Worm (Caenorhabditis elegans): ENCODE results near the gene ZK938.1.
"Not testable (repeated sequence)": the region's sequence is repeated elsewhere in the genome, so short reads cannot be mapped to it uniquely, and the experiment has no call there.

The ZK938.1 gene

DNA sequence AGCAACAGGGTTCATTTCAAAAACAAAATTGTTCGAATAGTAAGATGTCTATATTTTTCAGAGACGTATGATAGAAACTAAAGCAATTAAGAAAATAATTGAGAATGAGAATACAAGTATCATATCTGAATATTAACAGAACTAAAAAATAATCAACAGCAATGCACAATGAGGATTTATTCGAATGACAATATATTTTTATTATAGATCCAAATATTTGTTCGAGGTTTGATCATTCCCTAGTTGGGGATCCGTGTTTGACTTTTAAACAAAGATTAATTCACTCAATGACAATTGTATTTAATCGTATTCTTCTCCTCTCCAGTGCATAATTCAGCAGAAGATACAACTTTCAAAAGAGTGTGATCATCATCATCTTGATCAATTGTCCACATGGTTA, 32.9 kb downstream of the ZK938.1 start, which contains the start of gene C08H9.18:
TSS of gene C08H9.18 (minus strand) at position 101 of the 400 bp plus-strand sequence.
- no peak for TF ChIP-seq unc-39 (tag; optimal IDR thresholded peaks at IDR 0.05)
- TF ChIP-seq unc-62 (GFP tag; optimal IDR thresholded peaks at IDR 0.05): no peak
- TF ChIP-seq hlh-1 (tag; optimal IDR thresholded peaks at IDR 0.05): no peak
- TF ChIP-seq pha-4 (tag; optimal IDR thresholded peaks at IDR 0.05): no peak
- TF ChIP-seq ztf-11 (tag; optimal IDR thresholded peaks at IDR 0.05): no peak
- TF ChIP-seq sptf-1 (tag; optimal IDR thresholded peaks at IDR 0.05): no peak
- no peak for TF ChIP-seq ceh-83 (GFP tag; optimal IDR thresholded peaks at IDR 0.05)
- TF ChIP-seq nhr-76 (tag; optimal IDR thresholded peaks at IDR 0.05): no peak
- TF ChIP-seq mls-2 (tag; optimal IDR thresholded peaks at IDR 0.05): no peak
- TF ChIP-seq ham-2 (GFP tag; optimal IDR thresholded peaks at IDR 0.05): no peak
- TF ChIP-seq elt-3 (tag; optimal IDR thresholded peaks at IDR 0.05): no peak
- no peak for TF ChIP-seq ceh-43 (GFP tag; optimal IDR thresholded peaks at IDR 0.05)
- no peak for TF ChIP-seq mab-5 (tag; optimal IDR thresholded peaks at IDR 0.05)
- no peak for TF ChIP-seq nhr-2 (tag; optimal IDR thresholded peaks at IDR 0.05)
- TF ChIP-seq nhr-237 (tag; optimal IDR thresholded peaks at IDR 0.05): no peak
- no peak for TF ChIP-seq cnd-1 (tag; optimal IDR thresholded peaks at IDR 0.05)
- no peak for TF ChIP-seq tbx-8 (GFP tag; optimal IDR thresholded peaks at IDR 0.05)
- no peak for TF ChIP-seq ceh-39 (tag; optimal IDR thresholded peaks at IDR 0.05)
- TF ChIP-seq M03D4.4 (tag; optimal IDR thresholded peaks at IDR 0.05): no peak

DNA sequence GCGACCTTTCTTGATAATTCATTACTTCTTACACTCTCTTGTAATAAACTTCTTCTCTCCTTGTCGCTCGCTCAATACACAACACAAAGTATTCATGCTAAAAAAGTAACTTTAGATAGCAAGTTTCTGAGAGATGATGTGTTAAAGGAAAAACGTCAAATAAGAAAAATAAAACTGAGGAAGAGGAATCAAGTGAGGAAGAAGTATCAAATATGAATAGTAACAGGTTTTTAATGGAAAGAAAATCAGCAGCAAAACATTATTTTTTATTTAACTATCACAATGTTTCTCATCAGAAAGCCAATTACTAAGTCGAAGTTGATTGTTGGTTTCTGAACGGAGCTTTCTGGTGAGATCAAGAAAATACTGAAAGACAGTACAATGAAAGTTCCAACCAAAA, 37.2 kb downstream of the ZK938.1 start, which contains the start of gene chil-1:
TSS of gene chil-1 (minus strand) at position 101 of the 400 bp plus-strand sequence.
- TF ChIP-seq mab-5, pha-4, ztf-11 (tag; optimal IDR thresholded peaks at IDR 0.05): not testable (repeated sequence)

DNA sequence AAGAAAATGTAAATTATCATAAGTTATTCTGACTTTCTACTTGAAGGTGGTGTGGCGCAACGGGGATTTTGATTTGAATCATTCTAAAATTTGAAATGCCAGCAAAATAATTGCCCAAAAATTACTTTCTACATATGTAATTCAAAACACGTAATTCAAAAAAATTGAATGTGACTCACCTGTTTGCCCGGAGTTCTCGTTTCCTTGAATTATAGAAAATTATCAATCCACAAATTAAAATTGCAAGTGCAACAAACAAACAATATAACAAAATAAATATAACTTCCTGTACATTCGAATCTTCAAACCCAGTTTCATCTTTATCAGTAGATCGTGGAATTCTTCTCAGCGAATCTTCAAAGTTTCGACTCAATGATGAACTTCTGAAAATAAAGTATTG, 39.0 kb downstream of the ZK938.1 start:
- no peak for TF ChIP-seq ces-1 (GFP tag; optimal IDR thresholded peaks at IDR 0.05)
- no peak for TF ChIP-seq ztf-11 (tag; optimal IDR thresholded peaks at IDR 0.05)
- no peak for TF ChIP-seq sptf-1 (tag; optimal IDR thresholded peaks at IDR 0.05)
- TF ChIP-seq unc-62 (GFP tag; optimal IDR thresholded peaks at IDR 0.05): no peak
- TF ChIP-seq unc-39 (tag; optimal IDR thresholded peaks at IDR 0.05): no peak
- TF ChIP-seq ceh-83 (GFP tag; optimal IDR thresholded peaks at IDR 0.05): no peak
- no peak for TF ChIP-seq sem-2 (GFP tag; optimal IDR thresholded peaks at IDR 0.05)
- no peak for TF ChIP-seq snpc-4 (tag; optimal IDR thresholded peaks at IDR 0.05)
- TF ChIP-seq ham-2 (GFP tag; optimal IDR thresholded peaks at IDR 0.05): no peak
- TF ChIP-seq nhr-237 (tag; optimal IDR thresholded peaks at IDR 0.05): no peak
- TF ChIP-seq unc-120 (tag; optimal IDR thresholded peaks at IDR 0.05; ENCODE audit: poor library complexity, severe bottlenecking): no peak
- no peak for TF ChIP-seq mep-1 (tag; optimal IDR thresholded peaks at IDR 0.05)
- TF ChIP-seq mab-5 (tag; optimal IDR thresholded peaks at IDR 0.05): no peak
- no peak for TF ChIP-seq zip-8 (tag; optimal IDR thresholded peaks at IDR 0.05)
- no peak for TF ChIP-seq ceh-43 (GFP tag; optimal IDR thresholded peaks at IDR 0.05)
- no peak for TF ChIP-seq nhr-2 (tag; optimal IDR thresholded peaks at IDR 0.05)
- no peak for TF ChIP-seq blmp-1 (tag; optimal IDR thresholded peaks at IDR 0.05)
- TF ChIP-seq mls-2 (tag; optimal IDR thresholded peaks at IDR 0.05): no peak
- no peak for TF ChIP-seq drap-1 (GFP tag; optimal IDR thresholded peaks at IDR 0.05)
- TF ChIP-seq bed-3 (GFP tag; optimal IDR thresholded peaks at IDR 0.05): no peak

DNA sequence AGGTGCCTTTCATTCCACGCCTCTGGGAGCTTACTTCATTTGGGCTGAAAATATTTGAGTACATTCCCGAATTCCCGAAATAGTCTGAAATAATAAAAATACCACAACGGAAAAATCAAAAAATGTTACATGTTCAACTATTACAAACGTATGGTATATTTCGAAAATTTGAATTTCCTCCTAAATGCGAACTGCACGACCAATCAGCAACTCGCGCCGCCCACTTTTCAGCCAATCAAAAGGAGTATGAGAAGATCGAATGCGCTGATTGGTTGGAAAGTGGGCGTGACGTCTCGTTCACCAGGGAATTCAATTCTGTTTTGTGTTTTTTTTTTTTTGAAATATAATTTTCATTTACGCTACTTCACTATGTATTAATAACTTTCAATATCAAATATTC, 39.5 kb downstream of the ZK938.1 start, which contains the start of gene old-1:
TSS of gene old-1 (minus strand) at position 50 of the 400 bp plus-strand sequence.
- no peak for TF ChIP-seq pha-4 (tag; optimal IDR thresholded peaks at IDR 0.05)
- no peak for TF ChIP-seq mab-5 (tag; optimal IDR thresholded peaks at IDR 0.05)

DNA sequence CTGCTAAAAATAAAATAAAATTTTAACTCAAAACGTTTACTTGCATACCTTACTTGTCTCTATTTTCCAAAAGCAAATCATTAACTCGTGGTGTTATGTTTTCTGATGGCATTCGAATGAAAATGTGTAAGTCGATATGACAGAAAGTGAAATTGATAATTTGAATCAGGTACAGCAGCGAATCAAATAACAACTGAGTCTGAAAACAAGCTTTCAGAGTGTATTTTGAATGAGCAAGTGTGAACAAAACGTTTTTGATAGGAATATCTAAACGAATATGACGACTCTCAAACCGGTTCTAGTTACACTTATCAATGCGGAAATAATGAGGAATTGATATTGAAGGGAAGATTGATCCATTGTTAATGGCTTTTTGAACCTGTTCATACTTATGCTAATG, 41.9 kb downstream of the ZK938.1 start, which contains the start of gene chil-7:
TSS of gene chil-7 (minus strand) at position 112 of the 400 bp plus-strand sequence.
- TF ChIP-seq M03D4.4 (tag; optimal IDR thresholded peaks at IDR 0.05) (no peak), mep-1 (tag; optimal IDR thresholded peaks at IDR 0.05) (no peak), unc-62 (GFP tag; optimal IDR thresholded peaks at IDR 0.05) (no peak), elt-1 (tag; optimal IDR thresholded peaks at IDR 0.05; ENCODE audit: borderline replicate concordance, insufficient read depth) (no peak), zip-8 (tag; optimal IDR thresholded peaks at IDR 0.05) (no peak), ham-2 (GFP tag; optimal IDR thresholded peaks at IDR 0.05) (no peak), cnd-1 (tag; optimal IDR thresholded peaks at IDR 0.05) (no peak), nhr-76 (tag; optimal IDR thresholded peaks at IDR 0.05) (no peak), lin-13 (tag; optimal IDR thresholded peaks at IDR 0.05) (no peak), tbx-8 (GFP tag; optimal IDR thresholded peaks at IDR 0.05) (no peak), nhr-2 (tag; optimal IDR thresholded peaks at IDR 0.05) (no peak), nhr-28 (tag; optimal IDR thresholded peaks at IDR 0.05) (no peak), nhr-237 (tag; optimal IDR thresholded peaks at IDR 0.05) (no peak), ceh-43 (GFP tag; optimal IDR thresholded peaks at IDR 0.05) (no peak), sem-2 (GFP tag; optimal IDR thresholded peaks at IDR 0.05) (no peak), pha-4 (tag; optimal IDR thresholded peaks at IDR 0.05) (no peak), bed-3 (GFP tag; optimal IDR thresholded peaks at IDR 0.05) (no peak)
